Worm (Caenorhabditis elegans): ENCODE results near the gene ymel-1.
"Not testable (repeated sequence)": the region's sequence is repeated elsewhere in the genome, so short reads cannot be mapped to it uniquely, and the experiment has no call there.

ymel-1 gene

DNA sequence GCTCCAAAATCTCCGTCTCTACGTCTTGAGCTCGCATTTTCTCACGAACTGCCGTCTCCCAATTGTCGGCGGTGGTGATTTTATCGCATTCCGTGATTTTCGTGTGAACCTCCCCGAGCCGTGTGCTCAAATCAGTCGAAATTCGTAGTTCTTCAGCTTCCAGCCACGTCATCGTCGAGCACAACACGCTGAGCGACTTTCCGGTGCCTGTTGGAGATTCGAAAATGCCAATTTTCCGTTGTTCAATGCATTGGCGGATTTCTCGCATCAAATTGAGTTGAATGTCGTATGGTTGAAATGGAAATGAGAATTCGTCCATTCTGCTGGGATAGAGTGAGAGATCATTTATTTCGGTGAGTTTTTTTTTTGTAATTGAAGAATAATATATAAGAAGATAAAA, 11.0 kb upstream of the ymel-1 start, which contains the start of the genes M03C11.3 and chl-1:
TSS of gene M03C11.3 (plus strand) at position 153 of the 400 bp plus-strand sequence.
TSS of gene chl-1 (minus strand) at position 323 of the 400 bp plus-strand sequence.
- TF ChIP-seq him-1 (tag; optimal IDR thresholded peaks at IDR 0.05), result no peak

- TF ChIP-seq W03F9.2 (tag; optimal IDR thresholded peaks at IDR 0.05), result peak; percentile 91
- TF ChIP-seq dao-5 (tag; optimal IDR thresholded peaks at IDR 0.05), result no peak
- TF ChIP-seq him-1 (tag; optimal IDR thresholded peaks at IDR 0.05), result peak; percentile 90
Measured at ce11 chrIII:10407198-10407663, 8.7 kb upstream of the ymel-1 start, which contains the start of gene hat-1. Gene hat-1 (minus strand): TSS chrIII:10407248.

DNA sequence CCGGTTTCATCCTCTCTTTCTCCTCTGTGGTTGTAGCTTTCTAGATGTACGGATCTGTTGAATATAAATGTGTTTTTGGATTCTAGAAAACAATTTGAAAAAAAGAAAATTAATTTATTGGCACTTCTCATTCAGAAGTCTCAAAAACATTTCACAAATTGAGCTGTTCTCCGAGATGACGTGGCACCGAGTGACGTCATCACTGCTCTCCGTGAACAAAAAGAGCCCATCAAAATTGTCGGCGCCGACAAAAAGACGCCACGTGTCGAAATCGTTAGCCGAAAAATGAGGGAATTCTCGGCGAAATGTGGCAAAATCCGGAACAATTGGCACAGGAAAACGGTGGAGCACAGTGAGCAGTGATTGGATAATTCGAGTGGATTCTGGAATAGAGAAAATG, 5.7 kb downstream of the ymel-1 start:
- TF ChIP-seq him-1 (tag; optimal IDR thresholded peaks at IDR 0.05) (no peak), W03F9.2 (tag; optimal IDR thresholded peaks at IDR 0.05) (no peak), dao-5 (tag; optimal IDR thresholded peaks at IDR 0.05) (no peak)

ce11 chrIII:10423906-10424305, 8.0 kb downstream of the ymel-1 start, which contains the start of gene M03C11.6:
Gene M03C11.6 (minus strand): TSS chrIII:10424006.
- TF ChIP-seq him-1 (tag; optimal IDR thresholded peaks at IDR 0.05), result no peak
- TF ChIP-seq dao-5 (tag; optimal IDR thresholded peaks at IDR 0.05), result no peak
- no peak for TF ChIP-seq W03F9.2 (tag; optimal IDR thresholded peaks at IDR 0.05)

- TF ChIP-seq dao-5 (tag; optimal IDR thresholded peaks at IDR 0.05) (no peak), him-1 (tag; optimal IDR thresholded peaks at IDR 0.05) (no peak), W03F9.2 (tag; optimal IDR thresholded peaks at IDR 0.05) (no peak)
Measured at ce11 chrIII:10427882-10428281, 11.9 kb downstream of the ymel-1 start, which contains the start of gene prp-3. Gene prp-3 (minus strand): TSS chrIII:10427982.

DNA sequence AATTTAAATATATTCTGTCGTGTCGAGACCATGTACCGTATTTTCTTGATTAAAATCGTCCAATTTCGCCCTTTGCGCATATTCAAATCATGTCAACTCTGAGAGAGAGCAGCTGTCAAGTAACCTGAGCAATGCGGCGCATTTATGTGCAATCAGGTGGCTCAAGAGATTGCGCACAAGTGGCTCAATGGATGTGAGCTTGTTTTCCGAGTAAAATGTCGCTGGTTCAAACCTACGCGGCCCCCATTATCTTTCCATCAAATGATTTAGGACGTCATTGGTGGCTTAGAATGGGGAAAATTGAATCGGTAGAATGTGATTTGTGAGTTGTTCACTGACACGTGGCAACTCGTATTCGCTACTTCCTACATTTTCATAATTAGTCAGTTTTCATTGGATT, 16.2 kb downstream of the ymel-1 start:
- TF ChIP-seq him-1 (tag; optimal IDR thresholded peaks at IDR 0.05), result peak; percentile 2
- no peak for TF ChIP-seq dao-5 (tag; optimal IDR thresholded peaks at IDR 0.05)

- peak; percentile 6 for TF ChIP-seq him-1 (tag; optimal IDR thresholded peaks at IDR 0.05)
- peak; percentile 15 for TF ChIP-seq W03F9.2 (tag; optimal IDR thresholded peaks at IDR 0.05)
Measured at ce11 chrIII:10435938-10436842, 20.3 kb downstream of the ymel-1 start, which contains the start of the genes smrd-1 and enu-3.1. Gene smrd-1 (minus strand): TSS chrIII:10435988. Gene enu-3.1 (plus strand): TSS chrIII:10436276.

DNA sequence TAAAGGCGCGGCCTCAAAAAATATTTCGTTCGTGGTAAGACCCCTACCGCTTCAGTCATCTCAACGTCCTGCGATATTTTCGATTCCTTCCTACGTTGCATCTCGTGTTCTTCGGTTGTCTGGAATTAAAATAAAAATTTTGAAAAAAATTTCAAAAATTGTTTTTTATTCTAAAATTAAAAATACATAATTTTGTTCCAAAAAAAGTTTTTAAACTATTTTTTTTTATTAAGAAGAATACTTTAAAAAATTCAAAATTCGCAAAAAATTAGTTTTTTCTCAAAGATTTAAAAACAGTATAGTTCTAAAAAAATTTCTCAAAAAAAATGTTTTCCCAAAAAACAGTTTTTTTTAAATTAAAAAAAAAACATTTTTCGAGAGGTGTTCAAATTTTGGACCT, 22.8 kb downstream of the ymel-1 start, which contains the start of gene H04D03.6:
TSS of gene H04D03.6 (minus strand) at position 101 of the 400 bp plus-strand sequence.
- not testable (repeated sequence) for TF ChIP-seq W03F9.2, dao-5, him-1 (tag; optimal IDR thresholded peaks at IDR 0.05)

- no peak for TF ChIP-seq W03F9.2 (tag; optimal IDR thresholded peaks at IDR 0.05)
- TF ChIP-seq dao-5 (tag; optimal IDR thresholded peaks at IDR 0.05), result no peak
- TF ChIP-seq him-1 (tag; optimal IDR thresholded peaks at IDR 0.05), result no peak
Measured at ce11 chrIII:10442355-10443140, 26.6 kb downstream of the ymel-1 start, which contains the start of the genes H04D03.2 and ecps-2. Gene H04D03.2 (minus strand): TSS chrIII:10442405. Gene ecps-2 (plus strand): TSS chrIII:10443090.

ce11 chrIII:10446730-10447129, 30.8 kb downstream of the ymel-1 start, which contains the start of gene H04D03.7:
Gene H04D03.7 (minus strand): TSS chrIII:10446830.
- TF ChIP-seq him-1 (tag; optimal IDR thresholded peaks at IDR 0.05), result no peak
- TF ChIP-seq W03F9.2 (tag; optimal IDR thresholded peaks at IDR 0.05), result no peak
- no peak for TF ChIP-seq dao-5 (tag; optimal IDR thresholded peaks at IDR 0.05)

ce11 chrIII:10451012-10451411, 35.1 kb downstream of the ymel-1 start, which contains the start of gene H04D03.4:
Gene H04D03.4 (minus strand): TSS chrIII:10451112.
- no peak for TF ChIP-seq W03F9.2 (tag; optimal IDR thresholded peaks at IDR 0.05)
- no peak for TF ChIP-seq dao-5 (tag; optimal IDR thresholded peaks at IDR 0.05)
- TF ChIP-seq him-1 (tag; optimal IDR thresholded peaks at IDR 0.05), result no peak

- TF ChIP-seq him-1 (tag; optimal IDR thresholded peaks at IDR 0.05) (peak; percentile 5), W03F9.2 (tag; optimal IDR thresholded peaks at IDR 0.05) (peak; percentile 94), dao-5 (tag; optimal IDR thresholded peaks at IDR 0.05) (no peak)
Measured at ce11 chrIII:10460427-10461163, 44.7 kb downstream of the ymel-1 start, which contains the start of gene ecps-1. Gene ecps-1 (minus strand): TSS chrIII:10460551.
